Worm (Caenorhabditis elegans) whole organism, L2 larva: ENCODE measurements around the gene F58E6.4.

Experiments used
- R02D3.7 ChIP-seq: fragments of 150-350 bp; optimal IDR thresholded peaks from 2 replicates; lab custom pipeline; 2014; ENCODE audit warnings: missing biosample characterization, missing genetic modification characterization
- ZK546.5 ChIP-seq: sonication (generic microtip); optimal IDR thresholded peaks from 2 replicates; lab custom pipeline; 2017; ENCODE audit warnings: missing biosample characterization, missing genetic modification characterization
- elt-1 ChIP-seq: fragments of 150-350 bp; optimal IDR thresholded peaks from 2 replicates; lab custom pipeline; 2014; ENCODE audit warnings: missing biosample characterization, missing genetic modification characterization
- lin-11 ChIP-seq: fragments of 150-350 bp; sonication (generic microtip); optimal IDR thresholded peaks from 2 replicates; lab custom pipeline; 2014; ENCODE audit warnings: missing biosample characterization, missing genetic modification characterization, inconsistent platforms, mixed read lengths
- lin-13 ChIP-seq: fragments of 150-350 bp; optimal IDR thresholded peaks from 2 replicates; lab custom pipeline; 2014; ENCODE audit warnings: missing biosample characterization, missing genetic modification reagents, missing genetic modification characterization
- nhr-10 ChIP-seq: sonication (generic microtip); optimal IDR thresholded peaks from 2 replicates; lab custom pipeline; 2017; ENCODE audit warnings: missing biosample characterization, missing genetic modification characterization
- nhr-12 ChIP-seq: fragments of 150-350 bp; optimal IDR thresholded peaks from 2 replicates; lab custom pipeline; 2014; ENCODE audit warnings: missing biosample characterization, missing genetic modification characterization
- nhr-237 ChIP-seq: fragments of 150-350 bp; optimal IDR thresholded peaks from 2 replicates; lab custom pipeline; 2014; ENCODE audit warnings: missing biosample characterization, missing genetic modification characterization
- nhr-25 ChIP-seq: fragments of 150-350 bp; sonication (generic microtip); optimal IDR thresholded peaks from 3 replicates; lab custom pipeline; 2014; ENCODE audit warnings: missing biosample characterization, missing genetic modification characterization
- snpc-4 ChIP-seq: fragments of 150-350 bp; optimal IDR thresholded peaks from 2 replicates; lab custom pipeline; 2014; ENCODE audit warnings: missing biosample characterization, missing genetic modification characterization
- unc-62 ChIP-seq: fragments of 150-350 bp; optimal IDR thresholded peaks from 2 replicates; lab custom pipeline; 2014; ENCODE audit warnings: missing biosample characterization, missing genetic modification reagents, missing genetic modification characterization
- zag-1 ChIP-seq: fragments of 150-350 bp; optimal IDR thresholded peaks from 2 replicates; lab custom pipeline; 2014; ENCODE audit warnings: missing biosample characterization, missing genetic modification characterization

DNA sequence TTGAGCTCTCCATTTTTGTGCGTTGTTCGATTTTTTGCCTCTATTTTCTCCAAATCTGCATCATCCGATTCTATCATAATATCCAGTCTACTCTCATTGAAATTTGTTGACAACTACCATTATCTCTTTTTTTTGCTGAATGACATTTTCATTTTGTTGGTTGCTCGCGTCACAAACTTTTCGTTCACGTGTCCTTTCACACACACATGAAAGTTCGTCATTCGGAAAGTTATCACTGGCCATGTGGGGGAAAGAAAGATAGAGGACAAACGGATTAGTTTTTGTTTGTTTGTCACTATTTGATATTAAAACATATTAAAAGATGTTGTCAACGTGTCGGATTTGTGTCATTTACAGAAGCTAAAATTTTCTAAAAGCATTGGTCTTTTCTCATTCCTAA lies 44.8 kb upstream of the F58E6.4 start:
- no peak for TF ChIP-seq nhr-12 (tag; lab: Kevin White, UChicago)
- no peak for TF ChIP-seq ZK546.5
- TF ChIP-seq elt-1 (tag; lab: Kevin White, UChicago) = no peak
- no peak for TF ChIP-seq unc-62 (GFP tag; lab: Kevin White, UChicago)
- TF ChIP-seq nhr-10 (tag; lab: Kevin White, UChicago) = no peak
- no peak for TF ChIP-seq R02D3.7
- no peak for TF ChIP-seq nhr-237 (tag; lab: Kevin White, UChicago)
- TF ChIP-seq nhr-25 (tag; lab: Kevin White, UChicago) = no peak
- no peak for TF ChIP-seq lin-11
- TF ChIP-seq lin-13 (GFP tag; lab: Kevin White, UChicago) = no peak
- TF ChIP-seq snpc-4 (tag; lab: Kevin White, UChicago) = no peak
- TF ChIP-seq zag-1 = no peak
